Fruit fly (Drosophila melanogaster) Kc167 (cell line): Measurements from ENCODE around the gene CG13081.

Experiments
- Sin3A ChIP-seq: fragments of >200 bp; optimal IDR thresholded peaks from 2 replicates; lab custom pipeline; 2018; ENCODE audit warnings: missing external identifiers
- h ChIP-seq: fragments of >200 bp; optimal IDR thresholded peaks from 3 replicates; lab custom pipeline; 2018; ENCODE audit warnings: missing external identifiers
- psq ChIP-seq: fragments of >200 bp; optimal IDR thresholded peaks from 2 replicates; lab custom pipeline; 2017; ENCODE audit warnings: missing external identifiers

DNA sequence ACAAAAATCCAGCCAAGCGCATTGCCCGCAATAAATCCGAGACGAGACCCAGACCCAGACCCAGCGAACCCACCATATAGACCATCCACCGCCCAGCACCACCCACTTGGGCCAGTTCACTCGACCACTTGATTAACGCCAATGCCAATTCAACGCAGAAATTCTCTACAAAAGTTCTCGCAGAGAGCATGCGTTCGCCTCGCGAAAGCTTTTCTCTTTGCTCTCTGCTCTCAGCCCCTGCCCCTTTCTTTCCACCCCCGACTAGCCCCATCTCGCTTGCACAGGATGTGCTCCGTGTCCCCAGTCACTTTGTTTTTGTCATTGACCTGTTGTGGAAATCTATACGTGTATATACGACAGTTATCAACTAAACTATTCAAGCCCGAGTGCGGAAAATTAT lies 20.8 kb upstream of the CG13081 start:
- TF ChIP-seq psq, result no peak
- no peak for TF ChIP-seq Sin3A (lab: Kevin White, UChicago)
- TF ChIP-seq h, result no peak
